Worm (Caenorhabditis elegans) whole organism, young adult: ENCODE data around the gene clec-181.

Source experiments
- B0336.3 ChIP-seq: fragments of 200-800 bp; sonication (Bioruptor generic); IDR thresholded peaks from 2 replicates; pipeline ENCODE4 v1.3.6; 2022; ENCODE audit warnings: missing genetic modification characterization, missing compliant biosample characterization
- C06A6.2 ChIP-seq: fragments of 200-800 bp; sonication (Bioruptor generic); conservative IDR thresholded peaks from 2 replicates; pipeline ENCODE4 v1.3.6; 2022; ENCODE audit warnings: missing genetic modification characterization, missing compliant biosample characterization
- C17E4.6 ChIP-seq: fragments of 200-800 bp; sonication (Bioruptor generic); IDR thresholded peaks from 2 replicates; pipeline ENCODE4 v1.3.6; 2022; ENCODE audit warnings: missing genetic modification reagents, missing genetic modification characterization, missing compliant biosample characterization
- F22D6.2 ChIP-seq: sonication (generic microtip); optimal IDR thresholded peaks from 2 replicates; lab custom pipeline; 2016; ENCODE audit warnings: mild to moderate bottlenecking, missing genetic modification characterization, missing compliant biosample characterization
- F55B11.4 ChIP-seq: sonication (generic microtip); optimal IDR thresholded peaks from 2 replicates; lab custom pipeline; 2016; ENCODE audit warnings: missing compliant biosample characterization, missing genetic modification characterization, borderline replicate concordance; ENCODE audit not compliant: insufficient read depth
- K11D2.4 ChIP-seq: fragments of 200-800 bp; sonication (Bioruptor generic); IDR thresholded peaks from 2 replicates; pipeline ENCODE4 v1.3.6; 2022; ENCODE audit warnings: missing genetic modification reagents, missing genetic modification characterization, missing compliant biosample characterization
- T07F8.4 ChIP-seq: sonication (generic microtip); optimal IDR thresholded peaks from 2 replicates; lab custom pipeline; 2016; ENCODE audit warnings: mild to moderate bottlenecking, missing genetic modification characterization, moderate library complexity, missing compliant biosample characterization
- T26A5.8 ChIP-seq: sonication (generic microtip); optimal IDR thresholded peaks from 2 replicates; lab custom pipeline; 2016; ENCODE audit warnings: missing genetic modification characterization, missing compliant biosample characterization
- Y53F4B.3 ChIP-seq: fragments of 200-800 bp; sonication (Bioruptor generic); IDR thresholded peaks from 2 replicates; pipeline ENCODE4 v1.3.6; 2022; ENCODE audit warnings: missing genetic modification reagents, missing genetic modification characterization, missing compliant biosample characterization
- Y95B8A.8 ChIP-seq: fragments of 200-800 bp; sonication (Bioruptor generic); IDR thresholded peaks from 2 replicates; pipeline ENCODE4 v1.3.6; 2022; ENCODE audit warnings: missing genetic modification reagents, missing genetic modification characterization, missing compliant biosample characterization
- atf-7 ChIP-seq: sonication (generic microtip); optimal IDR thresholded peaks from 2 replicates; lab custom pipeline; 2017; ENCODE audit warnings: mild to moderate bottlenecking, missing genetic modification characterization, missing compliant biosample characterization
- athp-1 ChIP-seq: sonication (generic microtip); optimal IDR thresholded peaks from 2 replicates; lab custom pipeline; 2017; ENCODE audit warnings: mild to moderate bottlenecking, missing genetic modification characterization, missing compliant biosample characterization
- attf-3 ChIP-seq: fragments of 200-800 bp; sonication (Bioruptor generic); conservative IDR thresholded peaks from 2 replicates; pipeline ENCODE4 v1.3.6; 2022; ENCODE audit warnings: missing genetic modification reagents, missing genetic modification characterization, missing compliant biosample characterization
- attf-5 ChIP-seq: fragments of 200-800 bp; sonication (Bioruptor generic); optimal IDR thresholded peaks from 2 replicates; lab custom pipeline; 2018; ENCODE audit warnings: mild to moderate bottlenecking, missing genetic modification characterization, missing compliant biosample characterization
- bed-1 ChIP-seq: fragments of 200-800 bp; sonication (Bioruptor generic); IDR thresholded peaks from 2 replicates; pipeline ENCODE4 v1.3.6; 2022; ENCODE audit warnings: missing genetic modification reagents, missing genetic modification characterization, missing compliant biosample characterization
- cebp-1 ChIP-seq, 2 experiments: fragments of 200-800 bp in 1 of 2; sonication (Bioruptor generic) in 1 of 2; sonication (generic microtip) in 1 of 2; IDR thresholded peaks in 1 of 2; optimal IDR thresholded peaks in 1 of 2; 2 replicates each; pipeline versions ENCODE4 v1.3.6 to Lab custom; 2017 to 2022; ENCODE audit warnings: missing compliant biosample characterization in 2 of 2, missing genetic modification characterization in 2 of 2, mild to moderate bottlenecking in 1 of 2, missing genetic modification reagents in 1 of 2, moderate library complexity in 1 of 2
- ceh-27 ChIP-seq: fragments of 200-800 bp; sonication (Bioruptor generic); optimal IDR thresholded peaks from 2 replicates; lab custom pipeline; 2018; ENCODE audit warnings: mild to moderate bottlenecking, missing genetic modification characterization, moderate library complexity, missing compliant biosample characterization
- ceh-79 ChIP-seq: sonication (generic microtip); optimal IDR thresholded peaks from 2 replicates; lab custom pipeline; 2017; ENCODE audit warnings: mild to moderate bottlenecking, missing genetic modification characterization, missing compliant biosample characterization
- dox-1 ChIP-seq: fragments of 200-800 bp; sonication (Bioruptor generic); IDR thresholded peaks from 2 replicates; pipeline ENCODE4 v1.3.6; 2022; ENCODE audit warnings: missing genetic modification reagents, missing genetic modification characterization, missing compliant biosample characterization
- efl-1 ChIP-seq: fragments of 150-350 bp; optimal IDR thresholded peaks from 2 replicates; lab custom pipeline; 2014; ENCODE audit warnings: missing biosample characterization, missing genetic modification reagents, missing genetic modification characterization
- ekl-4 ChIP-seq: fragments of 200-800 bp; sonication (Bioruptor generic); IDR thresholded peaks from 2 replicates; pipeline ENCODE4 v1.3.6; 2022; ENCODE audit warnings: missing genetic modification reagents, missing genetic modification characterization, missing compliant biosample characterization
- fkh-3 ChIP-seq: sonication (generic microtip); optimal IDR thresholded peaks from 2 replicates; lab custom pipeline; 2016; ENCODE audit warnings: mild to moderate bottlenecking, missing genetic modification characterization, missing compliant biosample characterization
- hmg-20 ChIP-seq: fragments of 200-800 bp; sonication (Bioruptor generic); IDR thresholded peaks from 2 replicates; pipeline ENCODE4 v1.3.6; 2022; ENCODE audit warnings: missing genetic modification reagents, missing genetic modification characterization, missing compliant biosample characterization
- hrde-1 ChIP-seq: sonication (generic microtip); optimal IDR thresholded peaks from 2 replicates; lab custom pipeline; 2016; ENCODE audit warnings: missing genetic modification characterization, mild to moderate bottlenecking, missing compliant biosample characterization, moderate library complexity, missing genotype, missing genetic modification reagents, borderline replicate concordance
- let-526 ChIP-seq: fragments of 200-800 bp; sonication (Bioruptor generic); IDR thresholded peaks from 2 replicates; pipeline ENCODE4 v1.3.6; 2022; ENCODE audit warnings: missing genetic modification reagents, missing genetic modification characterization, missing compliant biosample characterization
- madf-6 ChIP-seq: fragments of 200-800 bp; sonication (Bioruptor generic); IDR thresholded peaks from 2 replicates; pipeline ENCODE4 v1.3.6; 2022; ENCODE audit warnings: missing genetic modification reagents, missing genetic modification characterization, missing compliant biosample characterization
- mel-28 ChIP-seq: sonication (generic microtip); optimal IDR thresholded peaks from 2 replicates; lab custom pipeline; 2016; ENCODE audit warnings: borderline replicate concordance, mild to moderate bottlenecking, missing genetic modification characterization, missing compliant biosample characterization
- nfyb-1 ChIP-seq: fragments of 200-800 bp; sonication (Bioruptor generic); IDR thresholded peaks from 2 replicates; pipeline ENCODE4 v1.3.6; 2022; ENCODE audit warnings: missing genetic modification reagents, missing genetic modification characterization, missing compliant biosample characterization
- nhr-179 ChIP-seq: sonication (generic microtip); optimal IDR thresholded peaks from 2 replicates; lab custom pipeline; 2016; ENCODE audit warnings: mild to moderate bottlenecking, missing genetic modification characterization, missing compliant biosample characterization
- nhr-80 ChIP-seq: sonication (generic microtip); optimal IDR thresholded peaks from 2 replicates; lab custom pipeline; 2016; ENCODE audit warnings: missing genetic modification characterization, missing compliant biosample characterization
- pbrm-1 ChIP-seq: fragments of 200-800 bp; sonication (Bioruptor generic); IDR thresholded peaks from 2 replicates; pipeline ENCODE4 v1.3.6; 2022; ENCODE audit warnings: missing genetic modification reagents, missing genetic modification characterization, missing compliant biosample characterization
- snpc-4 ChIP-seq, 5 experiments: fragments of 150-350 bp in 1 of 5; sonication (generic microtip) in 4 of 5; optimal IDR thresholded peaks; 2 replicates each; lab custom pipeline; 2014 to 2018; ENCODE audit warnings: missing genetic modification characterization in 5 of 5, missing biosample characterization in 3 of 5, antibody characterized with exemption in 2 of 5, mild to moderate bottlenecking in 2 of 5, missing compliant biosample characterization in 2 of 5, missing genotype in 2 of 5, moderate library complexity in 2 of 5, missing genetic modification reagents in 1 of 5
- tbp1 ChIP-seq: fragments of 200-800 bp; sonication (Bioruptor generic); optimal IDR thresholded peaks from 2 replicates; lab custom pipeline; 2018; ENCODE audit warnings: mild to moderate bottlenecking, missing genetic modification characterization, missing compliant biosample characterization
- tlf-1 ChIP-seq: fragments of 200-800 bp; sonication (Bioruptor generic); optimal IDR thresholded peaks from 2 replicates; lab custom pipeline; 2018; ENCODE audit warnings: mild to moderate bottlenecking, missing genetic modification characterization, missing compliant biosample characterization
- zim-3 ChIP-seq: sonication (generic microtip); optimal IDR thresholded peaks from 2 replicates; lab custom pipeline; 2017; ENCODE audit warnings: mild to moderate bottlenecking, missing genetic modification characterization, moderate library complexity, missing compliant biosample characterization
- ztf-18 ChIP-seq: sonication (generic microtip); optimal IDR thresholded peaks from 2 replicates; lab custom pipeline; 2016; ENCODE audit warnings: missing genotype, mild to moderate bottlenecking, missing genetic modification characterization, missing compliant biosample characterization
- ztf-22 ChIP-seq: fragments of 200-800 bp; sonication (Bioruptor generic); optimal IDR thresholded peaks from 2 replicates; lab custom pipeline; 2018; ENCODE audit warnings: mild to moderate bottlenecking, missing genetic modification characterization, moderate library complexity, missing compliant biosample characterization
- ztf-25 ChIP-seq: fragments of 200-800 bp; sonication (Bioruptor generic); IDR thresholded peaks from 2 replicates; pipeline ENCODE4 v1.3.6; 2022; ENCODE audit warnings: missing genetic modification reagents, missing genetic modification characterization, missing compliant biosample characterization
- ztf-28 ChIP-seq: fragments of 200-800 bp; sonication (Bioruptor generic); IDR thresholded peaks from 2 replicates; pipeline ENCODE4 v1.3.6; 2022; ENCODE audit warnings: missing genetic modification reagents, missing genetic modification characterization, missing compliant biosample characterization
- ztf-3 ChIP-seq: fragments of 200-800 bp; sonication (Bioruptor generic); optimal IDR thresholded peaks from 2 replicates; lab custom pipeline; 2018; ENCODE audit warnings: mild to moderate bottlenecking, missing genetic modification characterization, missing compliant biosample characterization

Gene clec-181

DNA sequence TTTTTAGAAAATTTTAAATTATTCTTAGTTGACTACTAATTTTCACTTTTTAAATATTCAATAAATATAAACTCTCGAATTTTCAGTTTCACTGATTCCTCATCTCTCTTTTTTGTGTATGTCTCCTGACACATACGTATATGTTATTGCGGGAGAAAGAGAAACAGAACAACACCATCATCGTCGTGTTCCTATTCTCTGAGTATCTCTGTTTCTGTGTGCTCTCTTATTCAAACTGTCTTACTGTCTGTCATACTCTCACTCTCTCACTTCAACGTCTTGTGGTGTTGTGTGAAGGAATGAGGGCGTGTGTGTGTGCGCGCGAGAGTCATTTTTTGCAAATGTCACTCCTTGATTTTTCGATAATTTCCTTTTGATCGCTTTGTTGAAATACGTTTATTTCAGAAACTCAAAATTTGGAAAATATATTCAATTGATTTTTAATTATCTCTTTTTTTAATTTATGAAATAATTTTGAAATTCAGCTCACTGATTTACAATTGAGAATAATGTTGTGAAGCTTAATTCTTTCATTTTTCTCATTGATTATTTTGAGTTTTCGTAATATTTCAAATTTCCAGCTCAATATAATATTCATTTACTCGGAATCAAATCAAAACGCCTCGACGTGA is 24.4 kb downstream of the clec-181 start, which contains the start of gene lin-49 (continued):
- TF ChIP-seq nfyb-1 (GFP tag; lab: Robert Waterston, UW) (0 out of 2 replicates have a peak, but pooled peaks have one; percentile 53), ztf-25 (GFP tag; lab: Robert Waterston, UW) (no peak), ceh-79 (tag; lab: Kevin White, UChicago) (no peak), attf-3 (GFP tag; lab: Robert Waterston, UW) (no peak), fkh-3 (tag; lab: Kevin White, UChicago) (no peak), C06A6.2 (GFP tag; lab: Robert Waterston, UW) (0 out of 2 replicates have a peak, but pooled peaks have one; percentile 11), bed-1 (GFP tag; lab: Robert Waterston, UW) (no peak), hmg-20 (GFP tag; lab: Robert Waterston, UW) (no peak), ztf-28 (GFP tag; lab: Robert Waterston, UW) (no peak), attf-5 (GFP tag; lab: Kevin White, UChicago) (peak; percentile 85), atf-7 (tag; lab: Kevin White, UChicago) (no peak), Y95B8A.8 (GFP tag; lab: Robert Waterston, UW) (no peak)

DNA sequence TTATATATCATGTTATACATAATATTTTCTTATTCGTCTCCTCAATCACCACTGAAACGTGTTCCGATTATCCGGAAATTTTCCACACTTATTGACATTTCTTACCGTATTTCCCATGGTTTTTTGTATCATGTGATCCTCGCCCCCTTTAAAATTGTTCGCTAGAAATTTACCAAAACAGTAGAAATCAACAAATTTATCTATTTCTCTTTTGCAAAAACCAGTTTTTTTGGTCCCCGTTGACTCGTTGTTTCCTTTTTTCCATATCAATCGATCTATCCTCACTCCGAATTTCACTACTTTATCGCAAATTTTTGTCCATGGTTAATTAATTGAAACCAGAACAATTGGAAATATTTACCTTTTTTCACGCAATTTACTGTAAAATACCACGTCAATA is 29.9 kb downstream of the clec-181 start:
- TF ChIP-seq Y53F4B.3 (GFP tag; lab: Robert Waterston, UW) = no peak
- TF ChIP-seq T26A5.8 = no peak
- no peak for TF ChIP-seq ztf-22 (GFP tag; lab: Kevin White, UChicago)

DNA sequence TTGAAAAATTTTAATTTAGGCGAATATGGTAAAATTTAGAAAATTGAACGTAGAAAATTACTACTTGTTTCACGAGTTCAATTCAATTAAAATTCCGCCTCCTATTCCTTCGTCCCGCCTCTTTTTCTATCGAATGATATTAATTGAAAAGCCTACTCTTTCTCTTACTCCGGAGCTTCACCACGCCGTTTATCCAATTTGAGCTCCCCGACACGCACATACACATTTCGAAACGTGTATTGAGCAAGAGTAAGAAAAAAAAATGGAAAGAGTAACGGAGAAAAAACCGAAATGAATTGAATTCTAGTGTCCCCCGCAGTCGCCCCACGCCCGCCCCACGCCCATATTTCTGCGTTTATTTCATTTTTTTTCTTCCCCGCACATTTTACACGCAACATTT is 30.4 kb downstream of the clec-181 start:
- TF ChIP-seq zim-3 (tag; lab: Kevin White, UChicago) (no peak), ekl-4 (0 out of 2 replicates have a peak, but pooled peaks have one; percentile 25), nhr-80 (no peak), tbp1 (GFP tag; lab: Kevin White, UChicago) (no peak), F55B11.4 (tag; lab: Kevin White, UChicago) (no peak), pbrm-1 (0 out of 2 replicates have a peak, but pooled peaks have one; percentile 52), hrde-1 (no peak), cebp-1 (GFP tag; IDR thresholded peaks at IDR 0.05; lab: Robert Waterston, UW) (no peak), cebp-1 (tag; optimal IDR thresholded peaks at IDR 0.05; lab: Kevin White, UChicago) (peak; percentile 18), ztf-3 (GFP tag; lab: Kevin White, UChicago) (no peak), let-526 (GFP tag; lab: Robert Waterston, UW) (0 out of 2 replicates have a peak, but pooled peaks have one; percentile 7)

DNA sequence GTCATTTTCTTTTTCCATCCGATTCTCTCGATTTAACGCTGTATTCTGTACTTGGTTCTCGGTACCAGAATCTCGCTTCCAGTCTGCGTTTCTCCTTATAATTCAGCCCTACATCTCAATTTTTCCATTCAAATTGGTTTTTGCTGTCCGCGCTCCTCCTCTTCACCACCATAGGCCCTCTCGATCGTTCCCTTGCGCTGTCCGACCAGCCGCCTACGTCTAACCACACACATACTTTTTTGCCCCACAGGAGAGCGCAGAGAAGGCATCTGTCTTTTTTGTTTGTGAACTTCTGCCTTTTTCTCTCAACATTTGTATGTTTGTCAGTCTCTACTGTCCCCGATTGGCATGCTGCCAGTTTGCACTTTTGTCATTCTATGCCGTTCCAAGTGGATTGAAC is 31.5 kb downstream of the clec-181 start, which contains the start of gene F42A9.11:
Gene F42A9.11 (plus strand): TSS at position 310 of the 400 bp plus-strand sequence.
- TF ChIP-seq T07F8.4 (tag; lab: Kevin White, UChicago) = no peak
- no peak for TF ChIP-seq ceh-27 (GFP tag; lab: Kevin White, UChicago)
- TF ChIP-seq mel-28 (tag; lab: Kevin White, UChicago) = no peak
- TF ChIP-seq madf-6 (GFP tag; lab: Robert Waterston, UW) = no peak
- no peak for TF ChIP-seq ztf-18 (tag; lab: Kevin White, UChicago)
- peak; percentile 30 for TF ChIP-seq nhr-80
- TF ChIP-seq snpc-4 (GFP tag; optimal IDR thresholded peaks at IDR 0.05; lab: Kevin White, UChicago) = no peak
- peak in 3 of 4 experiments; percentile 9 to 29 (median 11) for TF ChIP-seq snpc-4 (tag; optimal IDR thresholded peaks at IDR 0.05; lab: Kevin White, UChicago)
- no peak for TF ChIP-seq F22D6.2
- TF ChIP-seq ztf-22 (GFP tag; lab: Kevin White, UChicago) = no peak
- no peak for TF ChIP-seq efl-1
- TF ChIP-seq attf-3 (GFP tag; lab: Robert Waterston, UW) = no peak
- 0 out of 2 replicates have a peak, but pooled peaks have one; percentile 28 for TF ChIP-seq B0336.3 (GFP tag; lab: Robert Waterston, UW)
- TF ChIP-seq attf-5 (GFP tag; lab: Kevin White, UChicago) = peak; percentile 47
- no peak for TF ChIP-seq athp-1 (tag; lab: Kevin White, UChicago)
- TF ChIP-seq dox-1 (GFP tag; lab: Robert Waterston, UW) = peak; percentile 29; the same call in 1 of the 2 replicates
- peak; percentile 35; the same call in 1 of the 2 replicates for TF ChIP-seq ekl-4
- TF ChIP-seq C17E4.6 = no peak
- no peak for TF ChIP-seq bed-1 (GFP tag; lab: Robert Waterston, UW)
- TF ChIP-seq tlf-1 (GFP tag; lab: Kevin White, UChicago) = no peak
- no peak for TF ChIP-seq nhr-179 (tag; lab: Kevin White, UChicago)
- peak; percentile 12 for TF ChIP-seq zim-3 (tag; lab: Kevin White, UChicago)
- 0 out of 2 replicates have a peak, but pooled peaks have one; percentile 17 for TF ChIP-seq ztf-25 (GFP tag; lab: Robert Waterston, UW)
- no peak for TF ChIP-seq hmg-20 (GFP tag; lab: Robert Waterston, UW)
- TF ChIP-seq K11D2.4 (GFP tag; lab: Robert Waterston, UW) = peak; percentile 31; the same call in 1 of the 2 replicates
